Worm (Caenorhabditis elegans): ENCODE measurements around the gene set-21.

The set-21 gene

ce11 chrIV:4411311-4411947, 20.8 kb downstream of the set-21 start:
- TF ChIP-seq ztf-11 (tag; optimal IDR thresholded peaks at IDR 0.05): no peak
- TF ChIP-seq ama-1 (optimal IDR thresholded peaks at IDR 0.05): peak; percentile 7
- TF ChIP-seq lin-39 (tag; optimal IDR thresholded peaks at IDR 0.05): no peak

ce11 chrIV:4411948-4412335, 21.3 kb downstream of the set-21 start:
- TF ChIP-seq skn-1 (tag; optimal IDR thresholded peaks at IDR 0.05): no peak
- no peak for TF ChIP-seq F13H6.1 (tag; optimal IDR thresholded peaks at IDR 0.05)
- no peak for TF ChIP-seq ceh-16 (tag; optimal IDR thresholded peaks at IDR 0.05)
- no peak for TF ChIP-seq ztf-4 (tag; optimal IDR thresholded peaks at IDR 0.05)
- TF ChIP-seq egl-27 (tag; optimal IDR thresholded peaks at IDR 0.05): no peak
- no peak for TF ChIP-seq lsy-2 (tag; optimal IDR thresholded peaks at IDR 0.05)
- no peak for TF ChIP-seq dmd-4 (tag; optimal IDR thresholded peaks at IDR 0.05)
- TF ChIP-seq mbf-1 (tag; optimal IDR thresholded peaks at IDR 0.05): no peak
- no peak for TF ChIP-seq nhr-11 (tag; optimal IDR thresholded peaks at IDR 0.05)
- TF ChIP-seq sma-3 (GFP tag; optimal IDR thresholded peaks at IDR 0.05): no peak
- TF ChIP-seq ceh-82 (tag; optimal IDR thresholded peaks at IDR 0.05): no peak
- no peak for TF ChIP-seq R02D3.7 (tag; optimal IDR thresholded peaks at IDR 0.05)

ce11 chrIV:4413114-4413513, 22.5 kb downstream of the set-21 start:
- TF ChIP-seq ZK546.5 (tag; optimal IDR thresholded peaks at IDR 0.05): no peak
- TF ChIP-seq unc-39 (tag; optimal IDR thresholded peaks at IDR 0.05): no peak
- TF ChIP-seq ztf-1 (GFP tag; conservative IDR thresholded peaks at IDR 0.05): no peak
- TF ChIP-seq lsy-2 (tag; optimal IDR thresholded peaks at IDR 0.05): no peak
- no peak for TF ChIP-seq sem-4 (tag; optimal IDR thresholded peaks at IDR 0.05)
- no peak for TF ChIP-seq ceh-82 (tag; optimal IDR thresholded peaks at IDR 0.05)
- no peak for TF ChIP-seq R02D3.7 (tag; optimal IDR thresholded peaks at IDR 0.05)
- TF ChIP-seq elt-3 (tag; optimal IDR thresholded peaks at IDR 0.05): no peak
- no peak for TF ChIP-seq aly-2 (tag; optimal IDR thresholded peaks at IDR 0.05)
- no peak for TF ChIP-seq nhr-23 (tag; optimal IDR thresholded peaks at IDR 0.05)
- TF ChIP-seq nhr-6 (tag; optimal IDR thresholded peaks at IDR 0.05): no peak
- TF ChIP-seq mdl-1 (tag; optimal IDR thresholded peaks at IDR 0.05): no peak
- TF ChIP-seq zag-1 (tag; optimal IDR thresholded peaks at IDR 0.05): no peak
- no peak for TF ChIP-seq nhr-237 (tag; optimal IDR thresholded peaks at IDR 0.05)

ce11 chrIV:4422029-4422428, 31.4 kb downstream of the set-21 start, which contains the start of gene clec-175:
clec-175 (plus strand) TSS chrIV:4422329.
- TF ChIP-seq egl-27 (tag; optimal IDR thresholded peaks at IDR 0.05) (no peak), lin-13 (GFP tag; optimal IDR thresholded peaks at IDR 0.05) (no peak), sem-4 (tag; optimal IDR thresholded peaks at IDR 0.05) (no peak), C34F6.9 (tag; optimal IDR thresholded peaks at IDR 0.05) (no peak), nhr-21 (tag; optimal IDR thresholded peaks at IDR 0.05) (no peak), nhr-25 (tag; optimal IDR thresholded peaks at IDR 0.05) (no peak), Y55F3AM.14 (GFP tag; optimal IDR thresholded peaks at IDR 0.05) (no peak), crh-2 (tag; optimal IDR thresholded peaks at IDR 0.05) (no peak), nhr-77 (tag; optimal IDR thresholded peaks at IDR 0.05) (no peak), ztf-11 (tag; optimal IDR thresholded peaks at IDR 0.05) (no peak), elt-3 (tag; optimal IDR thresholded peaks at IDR 0.05) (no peak), ceh-16 (tag; optimal IDR thresholded peaks at IDR 0.05) (no peak), mab-5 (tag; optimal IDR thresholded peaks at IDR 0.05) (no peak)

- TF ChIP-seq F13H6.1 (tag; optimal IDR thresholded peaks at IDR 0.05): no peak
- TF ChIP-seq sma-3 (GFP tag; optimal IDR thresholded peaks at IDR 0.05): no peak
- TF ChIP-seq alr-1 (tag; optimal IDR thresholded peaks at IDR 0.05): no peak
- TF ChIP-seq unc-62 (GFP tag; optimal IDR thresholded peaks at IDR 0.05): no peak
- TF ChIP-seq elt-1 (tag; optimal IDR thresholded peaks at IDR 0.05): no peak
- TF ChIP-seq lin-11 (tag; optimal IDR thresholded peaks at IDR 0.05): no peak
- TF ChIP-seq lsy-2 (tag; optimal IDR thresholded peaks at IDR 0.05): no peak
- no peak for TF ChIP-seq Y55F3AM.14 (GFP tag; optimal IDR thresholded peaks at IDR 0.05)
- no peak for TF ChIP-seq nhr-21 (tag; optimal IDR thresholded peaks at IDR 0.05)
- no peak for TF ChIP-seq dmd-4 (tag; optimal IDR thresholded peaks at IDR 0.05)
- no peak for TF ChIP-seq nhr-11 (tag; optimal IDR thresholded peaks at IDR 0.05)
- no peak for TF ChIP-seq lin-39 (tag; optimal IDR thresholded peaks at IDR 0.05)
- TF ChIP-seq ztf-4 (tag; optimal IDR thresholded peaks at IDR 0.05): no peak
- TF ChIP-seq ZK546.5 (tag; optimal IDR thresholded peaks at IDR 0.05): no peak
- TF ChIP-seq peb-1 (tag; optimal IDR thresholded peaks at IDR 0.05): no peak
- TF ChIP-seq ama-1 (optimal IDR thresholded peaks at IDR 0.05): no peak
- TF ChIP-seq egl-27 (tag; optimal IDR thresholded peaks at IDR 0.05): no peak
- no peak for TF ChIP-seq elt-3 (tag; optimal IDR thresholded peaks at IDR 0.05)
- TF ChIP-seq sma-9 (GFP tag; optimal IDR thresholded peaks at IDR 0.05): no peak
- no peak for TF ChIP-seq sma-9 (tag; optimal IDR thresholded peaks at IDR 0.05)
- no peak for TF ChIP-seq nhr-10 (tag; optimal IDR thresholded peaks at IDR 0.05)
These were observed 32.4 kb downstream of the set-21 start for ce11 chrIV:4423026-4423425.
